Worm (Caenorhabditis elegans): ENCODE data around the gene EGAP4.1.

Gene EGAP4.1

ce11 chrX:8727306-8727705 is at the start of gene EGAP4.1:
EGAP4.1 (minus strand) TSS chrX:8727406.
- TF ChIP-seq him-1 (tag; optimal IDR thresholded peaks at IDR 0.05) (no peak), W03F9.2 (tag; optimal IDR thresholded peaks at IDR 0.05) (no peak), dao-5 (tag; optimal IDR thresholded peaks at IDR 0.05) (no peak)

ce11 chrX:8770316-8770715 is 43.1 kb upstream of the EGAP4.1 start:
- TF ChIP-seq W03F9.2 (tag; optimal IDR thresholded peaks at IDR 0.05) (no peak), dao-5 (tag; optimal IDR thresholded peaks at IDR 0.05) (no peak), him-1 (tag; optimal IDR thresholded peaks at IDR 0.05) (no peak)

- TF ChIP-seq him-1 (tag; optimal IDR thresholded peaks at IDR 0.05) (no peak), W03F9.2 (tag; optimal IDR thresholded peaks at IDR 0.05) (no peak), dao-5 (tag; optimal IDR thresholded peaks at IDR 0.05) (no peak)
These were observed 36.8 kb upstream of the EGAP4.1 start for ce11 chrX:8764044-8764443.

ce11 chrX:8763607-8764006 is 36.4 kb upstream of the EGAP4.1 start, which contains the start of gene zig-12:
zig-12 (plus strand) TSS chrX:8763907.
- TF ChIP-seq him-1 (tag; optimal IDR thresholded peaks at IDR 0.05), result no peak

ce11 chrX:8762927-8763326 is 35.7 kb upstream of the EGAP4.1 start:
- TF ChIP-seq W03F9.2 (tag; optimal IDR thresholded peaks at IDR 0.05) (no peak), dao-5 (tag; optimal IDR thresholded peaks at IDR 0.05) (no peak), him-1 (tag; optimal IDR thresholded peaks at IDR 0.05) (no peak)

- TF ChIP-seq him-1 (tag; optimal IDR thresholded peaks at IDR 0.05) (no peak), dao-5 (tag; optimal IDR thresholded peaks at IDR 0.05) (no peak), W03F9.2 (tag; optimal IDR thresholded peaks at IDR 0.05) (no peak)
These were observed 34.3 kb upstream of the EGAP4.1 start, which contains the start of gene M02D8.5 for ce11 chrX:8761497-8761896. M02D8.5 (minus strand) TSS chrX:8761597.

- TF ChIP-seq dao-5 (tag; optimal IDR thresholded peaks at IDR 0.05) (no peak), him-1 (tag; optimal IDR thresholded peaks at IDR 0.05) (no peak), W03F9.2 (tag; optimal IDR thresholded peaks at IDR 0.05) (no peak)
These were observed 33.9 kb upstream of the EGAP4.1 start for ce11 chrX:8761060-8761459.

- TF ChIP-seq dao-5 (tag; optimal IDR thresholded peaks at IDR 0.05) (no peak), W03F9.2 (tag; optimal IDR thresholded peaks at IDR 0.05) (no peak)
These were observed 28.8 kb upstream of the EGAP4.1 start for ce11 chrX:8755987-8756386.

ce11 chrX:8754285-8754795 is 27.1 kb upstream of the EGAP4.1 start:
- TF ChIP-seq W03F9.2 (tag; optimal IDR thresholded peaks at IDR 0.05) (no peak), dao-5 (tag; optimal IDR thresholded peaks at IDR 0.05) (no peak), him-1 (tag; optimal IDR thresholded peaks at IDR 0.05) (no peak)

ce11 chrX:8752546-8752945 is 25.3 kb upstream of the EGAP4.1 start:
- no peak for TF ChIP-seq W03F9.2 (tag; optimal IDR thresholded peaks at IDR 0.05)
- TF ChIP-seq him-1 (tag; optimal IDR thresholded peaks at IDR 0.05), result no peak
- no peak for TF ChIP-seq dao-5 (tag; optimal IDR thresholded peaks at IDR 0.05)

ce11 chrX:8750660-8751059 is 23.5 kb upstream of the EGAP4.1 start, which contains the start of gene asns-2:
asns-2 (minus strand) TSS chrX:8750941.
- TF ChIP-seq him-1 (tag; optimal IDR thresholded peaks at IDR 0.05) (no peak), W03F9.2 (tag; optimal IDR thresholded peaks at IDR 0.05) (no peak), dao-5 (tag; optimal IDR thresholded peaks at IDR 0.05) (no peak)

ce11 chrX:8750209-8750608 is 23.0 kb upstream of the EGAP4.1 start:
- TF ChIP-seq dao-5 (tag; optimal IDR thresholded peaks at IDR 0.05) (no peak), W03F9.2 (tag; optimal IDR thresholded peaks at IDR 0.05) (no peak), him-1 (tag; optimal IDR thresholded peaks at IDR 0.05) (no peak)

- TF ChIP-seq dao-5 (tag; optimal IDR thresholded peaks at IDR 0.05), result no peak
- TF ChIP-seq W03F9.2 (tag; optimal IDR thresholded peaks at IDR 0.05), result no peak
- no peak for TF ChIP-seq him-1 (tag; optimal IDR thresholded peaks at IDR 0.05)
These were observed 18.3 kb upstream of the EGAP4.1 start for ce11 chrX:8745524-8745923.

- no peak for TF ChIP-seq W03F9.2 (tag; optimal IDR thresholded peaks at IDR 0.05)
- no peak for TF ChIP-seq dao-5 (tag; optimal IDR thresholded peaks at IDR 0.05)
- no peak for TF ChIP-seq him-1 (tag; optimal IDR thresholded peaks at IDR 0.05)
These were observed 17.2 kb upstream of the EGAP4.1 start for ce11 chrX:8744192-8744985.

ce11 chrX:8742896-8743295 is 15.7 kb upstream of the EGAP4.1 start, which contains the start of gene M02D8.7:
M02D8.7 (minus strand) TSS chrX:8742996.
- no peak for TF ChIP-seq him-1 (tag; optimal IDR thresholded peaks at IDR 0.05)
- TF ChIP-seq W03F9.2 (tag; optimal IDR thresholded peaks at IDR 0.05), result no peak
